Worm (Caenorhabditis elegans): ENCODE results near the gene Y71H2AM.12.

- TF ChIP-seq ceh-79 (tag; optimal IDR thresholded peaks at IDR 0.05) (no peak), cebp-2 (GFP tag; IDR thresholded peaks at IDR 0.05) (no peak), snpc-1.1 (tag; optimal IDR thresholded peaks at IDR 0.05; ENCODE audit: insufficient read depth) (no peak), ama-1 (optimal IDR thresholded peaks at IDR 0.05) (no peak), ama-1 (GFP tag; optimal IDR thresholded peaks at IDR 0.05) (no peak), ets-4 (GFP tag; optimal IDR thresholded peaks at IDR 0.05) (no peak), pha-4 (tag; optimal IDR thresholded peaks at IDR 0.05) (no peak), sea-2 (GFP tag; IDR thresholded peaks at IDR 0.05) (no peak), hlh-26 (GFP tag; conservative IDR thresholded peaks at IDR 0.05) (no peak), unc-62 (GFP tag; optimal IDR thresholded peaks at IDR 0.05) (no peak), lin-26 (GFP tag; IDR thresholded peaks at IDR 0.05) (no peak)
Measured at ce11 chrIII:2681559-2681958, 52.3 kb downstream of the Y71H2AM.12 start.

Measured in whole organism, young adult.